Fruit fly (Drosophila melanogaster) whole organism, embryonic: ENCODE data around the gene TwdlK.

Experiments
- Abd-B ChIP-seq: fragments of 200-800 bp; sonication (Bioruptor generic); optimal IDR thresholded peaks from 2 replicates; lab custom pipeline; 2018; ENCODE audit warnings: missing biosample characterization, mild to moderate bottlenecking, missing genetic modification characterization, moderate library complexity
- Ada2b ChIP-seq: fragments of 200-800 bp; sonication (Bioruptor generic); IDR thresholded peaks from 2 replicates; pipeline ENCODE4 v1.3.6; 2022; ENCODE audit warnings: missing biosample characterization, missing genetic modification characterization
- Asciz ChIP-seq: fragments of 200-800 bp; sonication (Bioruptor generic); optimal IDR thresholded peaks from 2 replicates; lab custom pipeline; 2017; ENCODE audit warnings: missing biosample characterization, mild to moderate bottlenecking, missing genetic modification characterization, missing genetic modification reagents
- Atf-2 ChIP-seq: fragments of 200-800 bp; sonication (Bioruptor generic); optimal IDR thresholded peaks from 2 replicates; lab custom pipeline; 2016; ENCODE audit warnings: missing biosample characterization, missing genetic modification characterization
- Awh ChIP-seq: fragments of 200-800 bp; sonication (Bioruptor generic); IDR thresholded peaks from 2 replicates; pipeline ENCODE4, ENCODE4 v1.3.6; 2022; ENCODE audit warnings: missing biosample characterization, missing genetic modification characterization
- Blimp-1 ChIP-seq: fragments of 200-800 bp; sonication (Bioruptor generic); optimal IDR thresholded peaks from 3 replicates; lab custom pipeline; 2018; ENCODE audit warnings: missing biosample characterization, missing genetic modification characterization, mild to moderate bottlenecking, moderate library complexity, missing genetic modification reagents
- CG10147 ChIP-seq: fragments of 200-800 bp; sonication (Bioruptor generic); optimal IDR thresholded peaks from 2 replicates; lab custom pipeline; 2019; ENCODE audit warnings: missing biosample characterization, mild to moderate bottlenecking, missing genetic modification characterization, moderate library complexity
- CG11695 ChIP-seq: fragments of 200-800 bp; sonication (Bioruptor generic); IDR thresholded peaks from 3 replicates; pipeline ENCODE4 v1.3.6; 2022; ENCODE audit warnings: missing biosample characterization, missing genetic modification characterization
- CG13123 ChIP-seq: fragments of 200-800 bp; sonication (Bioruptor generic); optimal IDR thresholded peaks from 2 replicates; lab custom pipeline; 2016; ENCODE audit warnings: missing biosample characterization, missing genetic modification characterization
- CG17328 ChIP-seq: fragments of 200-800 bp; sonication (Bioruptor generic); IDR thresholded peaks from 2 replicates; pipeline ENCODE4 v1.3.6; 2022; ENCODE audit warnings: missing biosample characterization, missing genetic modification characterization
- CG17829 ChIP-seq: fragments of 200-800 bp; optimal IDR thresholded peaks from 2 replicates; lab custom pipeline; 2019; ENCODE audit warnings: missing biosample characterization, mild to moderate bottlenecking, missing genetic modification characterization, moderate library complexity
- CG2712 ChIP-seq: fragments of 200-800 bp; optimal IDR thresholded peaks from 3 replicates; lab custom pipeline; 2019; ENCODE audit warnings: missing biosample characterization, mild to moderate bottlenecking, missing genetic modification characterization, moderate library complexity
- CG32772 ChIP-seq: fragments of 200-800 bp; sonication (Bioruptor generic); IDR thresholded peaks from 2 replicates; pipeline ENCODE4 v1.3.6; 2022; ENCODE audit warnings: missing biosample characterization, missing genetic modification characterization
- CG34376 ChIP-seq: fragments of 200-800 bp; sonication (Bioruptor generic); optimal IDR thresholded peaks from 2 replicates; lab custom pipeline; 2018; ENCODE audit warnings: missing biosample characterization, mild to moderate bottlenecking, missing genetic modification characterization
- CG43689 ChIP-seq: fragments of 200-800 bp; sonication (Bioruptor generic); IDR thresholded peaks from 2 replicates; pipeline ENCODE4 v1.3.6; 2022; ENCODE audit warnings: missing biosample characterization, missing genetic modification characterization
- CG6175 ChIP-seq: fragments of 200-800 bp; sonication (Bioruptor generic); IDR thresholded peaks from 3 replicates; pipeline ENCODE4 v1.3.6; 2022; ENCODE audit warnings: missing biosample characterization, missing genetic modification characterization
- CG8089 ChIP-seq: fragments of 200-800 bp; sonication (Bioruptor generic); optimal IDR thresholded peaks from 3 replicates; lab custom pipeline; 2016; ENCODE audit warnings: missing biosample characterization, missing genetic modification characterization
- CG8359 ChIP-seq: fragments of 200-800 bp; sonication (Bioruptor generic); optimal IDR thresholded peaks from 2 replicates; lab custom pipeline; 2017; ENCODE audit warnings: missing biosample characterization, mild to moderate bottlenecking, missing genetic modification characterization, borderline replicate concordance
- CG8944 ChIP-seq: fragments of 200-800 bp; sonication (Bioruptor generic); optimal IDR thresholded peaks from 3 replicates; lab custom pipeline; 2016; ENCODE audit warnings: missing biosample characterization, missing genetic modification characterization
- Drgx ChIP-seq: fragments of 200-800 bp; sonication (Bioruptor generic); IDR thresholded peaks from 2 replicates; pipeline ENCODE4 v1.3.6; 2022; ENCODE audit warnings: missing biosample characterization, missing genetic modification characterization
- Ets65A ChIP-seq: fragments of 200-800 bp; sonication (Bioruptor generic); peaks from one replicate; lab custom pipeline; 2016; ENCODE audit warnings: missing biosample characterization, missing genetic modification characterization
- Fer2 ChIP-seq: fragments of 200-800 bp; sonication (Bioruptor generic); optimal IDR thresholded peaks from 2 replicates; lab custom pipeline; 2018; ENCODE audit warnings: missing biosample characterization, mild to moderate bottlenecking, missing genetic modification characterization, moderate library complexity
- Max ChIP-seq: fragments of 200-800 bp; sonication (Bioruptor generic); optimal IDR thresholded peaks from 2 replicates; lab custom pipeline; 2016; ENCODE audit warnings: missing biosample characterization, mild to moderate bottlenecking, missing genetic modification characterization
- NK7.1 ChIP-seq: fragments of 200-800 bp; sonication (Bioruptor generic); optimal IDR thresholded peaks from 3 replicates; lab custom pipeline; 2016; ENCODE audit warnings: missing biosample characterization, missing genetic modification characterization
- Nf-YB ChIP-seq: fragments of 200-800 bp; sonication (Bioruptor generic); optimal IDR thresholded peaks from 3 replicates; lab custom pipeline; 2019; ENCODE audit warnings: missing biosample characterization, mild to moderate bottlenecking, missing genetic modification characterization, moderate library complexity
- Nf-YC ChIP-seq: fragments of 200-800 bp; optimal IDR thresholded peaks from 3 replicates; lab custom pipeline; 2019; ENCODE audit warnings: missing biosample characterization, mild to moderate bottlenecking, missing genetic modification characterization, moderate library complexity
- NfI ChIP-seq: fragments of 200-800 bp; sonication (Bioruptor generic); optimal IDR thresholded peaks from 3 replicates; lab custom pipeline; 2018; ENCODE audit warnings: missing biosample characterization, mild to moderate bottlenecking, missing genetic modification characterization, moderate library complexity
- Ravus ChIP-seq: fragments of 200-800 bp; sonication (Bioruptor generic); IDR thresholded peaks from 2 replicates; pipeline ENCODE4 v1.3.6; 2022; ENCODE audit warnings: missing biosample characterization, missing genetic modification characterization
- Sry-β ChIP-seq: fragments of 200-800 bp; sonication (Bioruptor generic); optimal IDR thresholded peaks from 2 replicates; lab custom pipeline; 2018; ENCODE audit warnings: missing biosample characterization, mild to moderate bottlenecking, missing genetic modification characterization, moderate library complexity
- Usf ChIP-seq: fragments of 200-800 bp; sonication (Bioruptor generic); optimal IDR thresholded peaks from 2 replicates; lab custom pipeline; 2017; ENCODE audit warnings: missing genotype, missing biosample characterization, missing genetic modification characterization
- ac ChIP-seq: fragments of 200-800 bp; sonication (Bioruptor generic); optimal IDR thresholded peaks from 3 replicates; lab custom pipeline; 2017; ENCODE audit warnings: missing biosample characterization, mild to moderate bottlenecking, missing genetic modification characterization
- ase ChIP-seq: fragments of 200-800 bp; sonication (Bioruptor generic); IDR thresholded peaks from 3 replicates; pipeline ENCODE4 v1.3.6; 2022; ENCODE audit warnings: missing biosample characterization, missing genetic modification characterization
- ash1 ChIP-seq: fragments of 200-800 bp; sonication (Bioruptor generic); optimal IDR thresholded peaks from 2 replicates; lab custom pipeline; 2018; ENCODE audit warnings: missing biosample characterization, mild to moderate bottlenecking, missing genetic modification characterization
- bcd ChIP-seq: fragments of 200-800 bp; sonication (Bioruptor generic); optimal IDR thresholded peaks from 2 replicates; lab custom pipeline; 2017; ENCODE audit warnings: missing biosample characterization, mild to moderate bottlenecking, missing genetic modification characterization
- cwo ChIP-seq: fragments of 200-800 bp; sonication (Bioruptor generic); optimal IDR thresholded peaks from 3 replicates; lab custom pipeline; 2017; ENCODE audit warnings: missing biosample characterization, missing genetic modification characterization, mild to moderate bottlenecking, moderate library complexity, missing genetic modification reagents
- dm ChIP-seq: fragments of 200-800 bp; sonication (Bioruptor generic); optimal IDR thresholded peaks from 3 replicates; lab custom pipeline; 2016; ENCODE audit warnings: missing biosample characterization, missing genetic modification characterization
- en ChIP-seq: fragments of 200-800 bp; sonication (Bioruptor generic); optimal IDR thresholded peaks from 2 replicates; lab custom pipeline; 2016; ENCODE audit warnings: missing biosample characterization, missing genetic modification characterization
- ftz-f1 ChIP-seq: fragments of 200-800 bp; sonication (Bioruptor generic); optimal IDR thresholded peaks from 2 replicates; lab custom pipeline; 2016; ENCODE audit warnings: missing biosample characterization, missing genetic modification characterization
- hth ChIP-seq: fragments of >200 bp; optimal IDR thresholded peaks from 2 replicates; lab custom pipeline; 2017; ENCODE audit warnings: inconsistent platforms
- lmd ChIP-seq: fragments of 200-800 bp; sonication (Bioruptor generic); IDR thresholded peaks from 2 replicates; pipeline ENCODE4 v1.3.6; 2022; ENCODE audit warnings: missing biosample characterization, missing genetic modification characterization
- mam ChIP-seq: fragments of 200-800 bp; sonication (Bioruptor generic); optimal IDR thresholded peaks from 3 replicates; lab custom pipeline; 2016; ENCODE audit warnings: missing biosample characterization, missing genetic modification characterization
- odd ChIP-seq: fragments of 200-800 bp; sonication (Bioruptor generic); optimal IDR thresholded peaks from 2 replicates; lab custom pipeline; 2017; ENCODE audit warnings: missing biosample characterization, mild to moderate bottlenecking, missing genetic modification characterization
- pfk ChIP-seq: fragments of 200-800 bp; sonication (Bioruptor generic); optimal IDR thresholded peaks from 2 replicates; lab custom pipeline; 2018; ENCODE audit warnings: missing biosample characterization, mild to moderate bottlenecking, missing genetic modification characterization, moderate library complexity
- pum ChIP-seq: fragments of 200-800 bp; sonication (Bioruptor generic); optimal IDR thresholded peaks from 2 replicates; lab custom pipeline; 2016; ENCODE audit warnings: missing biosample characterization, missing genetic modification characterization
- pzg ChIP-seq: fragments of 200-800 bp; sonication (Bioruptor generic); optimal IDR thresholded peaks from 3 replicates; lab custom pipeline; 2018; ENCODE audit warnings: missing biosample characterization, mild to moderate bottlenecking, missing genetic modification characterization, moderate library complexity
- sisA ChIP-seq: fragments of 200-800 bp; sonication (Bioruptor generic); IDR thresholded peaks from 2 replicates; pipeline ENCODE4 v1.3.6; 2022; ENCODE audit warnings: missing biosample characterization, missing genetic modification characterization
- slou ChIP-seq: fragments of 200-800 bp; sonication (Bioruptor generic); optimal IDR thresholded peaks from 3 replicates; lab custom pipeline; 2016; ENCODE audit warnings: missing biosample characterization, missing genetic modification characterization
- sqz ChIP-seq: fragments of 200-800 bp; sonication (Bioruptor generic); optimal IDR thresholded peaks from 3 replicates; lab custom pipeline; 2018; ENCODE audit warnings: missing biosample characterization, mild to moderate bottlenecking, missing genetic modification characterization
- ssp ChIP-seq: fragments of 200-800 bp; sonication (Bioruptor generic); IDR thresholded peaks from 2 replicates; pipeline ENCODE4 v1.3.6; 2022; ENCODE audit warnings: missing biosample characterization, missing genetic modification characterization
- toy ChIP-seq: fragments of 200-800 bp; sonication (Bioruptor generic); IDR thresholded peaks from 2 replicates; pipeline ENCODE4 v1.3.6; 2022; ENCODE audit warnings: missing biosample characterization, missing genetic modification characterization
- trh ChIP-seq: fragments of 200-800 bp; sonication (Bioruptor generic); optimal IDR thresholded peaks from 2 replicates; lab custom pipeline; 2016; ENCODE audit warnings: missing biosample characterization, missing genetic modification characterization
- vvl ChIP-seq: fragments of 200-800 bp; sonication (Bioruptor generic); IDR thresholded peaks from 2 replicates; pipeline ENCODE4 v1.3.6; 2022; ENCODE audit warnings: missing biosample characterization, missing genetic modification characterization

The TwdlK gene

DNA sequence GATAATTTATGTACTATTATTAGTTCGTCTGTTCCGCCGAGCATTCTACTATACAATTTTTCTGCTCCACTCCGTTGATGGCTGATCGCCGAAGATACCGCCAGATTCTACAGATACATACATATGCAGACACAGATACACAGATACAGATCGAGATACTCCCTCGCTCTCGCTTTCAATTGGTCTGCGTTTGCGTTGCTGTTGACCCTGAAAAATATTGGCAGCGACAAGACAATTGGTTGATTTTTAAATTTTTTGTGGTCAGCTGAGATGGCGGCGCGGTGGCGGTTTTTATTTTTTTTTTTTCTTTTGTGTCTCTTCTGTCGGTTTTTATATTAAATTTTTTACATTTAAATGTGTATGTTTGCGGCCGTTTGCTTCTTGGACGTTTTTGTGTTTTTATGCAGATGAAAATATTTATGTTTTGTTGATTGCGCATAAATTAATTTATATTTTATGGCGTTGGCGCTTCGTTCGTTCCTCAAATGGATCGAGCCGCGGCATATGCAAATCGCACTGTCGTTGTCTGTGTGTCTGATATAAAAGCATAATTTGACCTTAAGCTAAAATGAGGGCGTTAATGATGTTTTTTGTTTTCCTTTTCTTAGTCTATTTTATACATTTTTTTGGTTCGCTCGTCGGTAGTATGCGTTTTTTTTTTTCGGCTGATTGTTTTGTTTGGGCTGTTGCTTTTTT is 34.5 kb downstream of the TwdlK start (continued):
- TF ChIP-seq NfI (GFP tag; lab: Kevin White, UChicago) (no peak), CG8944 (no peak), Atf-2 (GFP tag; lab: Kevin White, UChicago) (no peak), Abd-B (GFP tag; lab: Kevin White, UChicago) (no peak), dm (GFP tag; lab: Kevin White, UChicago) (no peak), NK7.1 (no peak), CG17328 (no peak), Nf-YB (GFP tag; lab: Kevin White, UChicago) (peak; percentile 22), Ada2b (no peak), cwo (no peak), Ets65A (GFP tag; lab: Kevin White, UChicago) (no peak), CG6175 (no peak), sqz (GFP tag; lab: Kevin White, UChicago) (peak; percentile 33), CG11695 (no peak), Nf-YC (tag; lab: Kevin White, UChicago) (peak; percentile 55), slou (GFP tag; lab: Kevin White, UChicago) (no peak), ssp (GFP tag; lab: Robert Waterston, UW) (no peak), bcd (GFP tag; lab: Kevin White, UChicago) (no peak), hth (lab: Kevin White, UChicago) (no peak), CG10147 (no peak), Fer2 (no peak), mam (GFP tag; lab: Kevin White, UChicago) (no peak), sisA (GFP tag; lab: Robert Waterston, UW) (no peak), vvl (GFP tag; lab: Robert Waterston, UW) (peak; percentile 89), CG17829 (no peak), Blimp-1 (peak; percentile 44), Ravus (GFP tag; lab: Robert Waterston, UW) (no peak), ash1 (GFP tag; lab: Kevin White, UChicago) (no peak), CG13123 (GFP tag; lab: Kevin White, UChicago) (no peak), ase (GFP tag; lab: Robert Waterston, UW) (no peak), pum (GFP tag; lab: Kevin White, UChicago) (no peak), Max (no peak), pfk (GFP tag; lab: Kevin White, UChicago) (no peak), CG43689 (GFP tag; lab: Robert Waterston, UW) (no peak), en (GFP tag; lab: Kevin White, UChicago) (no peak), Usf (GFP tag; lab: Kevin White, UChicago) (no peak), ac (no peak), CG32772 (no peak), lmd (GFP tag; lab: Robert Waterston, UW) (no peak), CG8089 (no peak), Asciz (GFP tag; lab: Kevin White, UChicago) (no peak), CG8359 (GFP tag; lab: Kevin White, UChicago) (no peak), CG2712 (no peak), trh (GFP tag; lab: Kevin White, UChicago) (no peak), Sry-β (no peak), odd (GFP tag; lab: Kevin White, UChicago) (no peak), CG34376 (no peak), pzg (no peak), toy (GFP tag; lab: Robert Waterston, UW) (no peak), Awh (GFP tag; lab: Robert Waterston, UW) (peak; percentile 75), ftz-f1 (GFP tag; lab: Kevin White, UChicago) (peak; percentile 31), Drgx (no peak)
